Worm (Caenorhabditis elegans) whole organism, midembryonic: ENCODE results near the gene srg-22.

Source experiments
- T22C8.4 ChIP-seq: fragments of 200-800 bp; sonication (Bioruptor generic); IDR thresholded peaks from 2 replicates; pipeline ENCODE4 v1.3.6; 2022; ENCODE audit warnings: missing genetic modification characterization, missing compliant biosample characterization
- cog-1 ChIP-seq: sonication (generic microtip); optimal IDR thresholded peaks from 2 replicates; lab custom pipeline; 2016; ENCODE audit warnings: missing genetic modification characterization, missing compliant biosample characterization
- flt-1 ChIP-seq: fragments of 200-800 bp; sonication (Bioruptor generic); IDR thresholded peaks from 2 replicates; pipeline ENCODE4 v1.3.6; 2022; ENCODE audit warnings: missing genetic modification characterization, missing compliant biosample characterization
- klf-2 ChIP-seq: fragments of 200-800 bp; sonication (Bioruptor generic); conservative IDR thresholded peaks from 2 replicates; pipeline ENCODE4 v1.3.6; 2022; ENCODE audit warnings: missing genetic modification reagents, missing genetic modification characterization, missing compliant biosample characterization
- med-1 ChIP-seq: sonication (generic microtip); optimal IDR thresholded peaks from 2 replicates; lab custom pipeline; 2017; ENCODE audit warnings: missing genetic modification characterization, mild to moderate bottlenecking, missing compliant biosample characterization, antibody characterized with exemption, missing genetic modification reagents; ENCODE audit not compliant: insufficient read depth
- ref-1 ChIP-seq: fragments of 200-800 bp; sonication (Bioruptor generic); conservative IDR thresholded peaks from 2 replicates; pipeline ENCODE4 v1.3.6; 2022; ENCODE audit warnings: missing genetic modification reagents, missing genetic modification characterization, missing compliant biosample characterization
- tab-1 ChIP-seq: fragments of 200-800 bp; sonication (Bioruptor generic); IDR thresholded peaks from 2 replicates; pipeline ENCODE4 v1.3.6; 2022; ENCODE audit warnings: missing genetic modification characterization, missing compliant biosample characterization
- ztf-23 ChIP-seq: fragments of 200-800 bp; sonication (Bioruptor generic); IDR thresholded peaks from 2 replicates; pipeline ENCODE4 v1.3.6; 2022; ENCODE audit warnings: missing genetic modification reagents, missing genetic modification characterization, missing compliant biosample characterization
- ztf-29 ChIP-seq: fragments of 200-800 bp; sonication (Bioruptor generic); IDR thresholded peaks from 2 replicates; pipeline ENCODE4 v1.3.6; 2022; ENCODE audit warnings: missing genetic modification reagents, missing genetic modification characterization, missing compliant biosample characterization

Gene srg-22

ce11 chrII:3113289-3113688 lies 20.0 kb upstream of the srg-22 start:
- TF ChIP-seq tab-1 (GFP tag; lab: Robert Waterston, UW) (0 out of 2 replicates have a peak, but pooled peaks have one; percentile 14), med-1 (no peak)

- no peak for TF ChIP-seq klf-2 (GFP tag; lab: Robert Waterston, UW)
- TF ChIP-seq flt-1 (GFP tag; lab: Robert Waterston, UW), result no peak
- no peak for TF ChIP-seq ztf-23
- no peak for TF ChIP-seq med-1
- no peak for TF ChIP-seq tab-1 (GFP tag; lab: Robert Waterston, UW)
- TF ChIP-seq ref-1 (GFP tag; lab: Robert Waterston, UW), result no peak
- TF ChIP-seq ztf-29 (GFP tag; lab: Robert Waterston, UW), result no peak
- TF ChIP-seq cog-1 (tag; lab: Kevin White, UChicago), result no peak
- no peak for TF ChIP-seq T22C8.4 (GFP tag; lab: Robert Waterston, UW)
Measured at ce11 chrII:3112313-3112712, 19.1 kb upstream of the srg-22 start, which contains the start of gene Y25C1A.2. TSS of gene Y25C1A.2 (plus strand) at chrII:3112613.

ce11 chrII:3111147-3111546 lies 17.9 kb upstream of the srg-22 start, which contains the start of gene Y25C1A.13:
TSS of gene Y25C1A.13 (minus strand) at chrII:3111247.
- TF ChIP-seq ref-1 (GFP tag; lab: Robert Waterston, UW) (no peak), med-1 (no peak), ztf-23 (no peak), klf-2 (GFP tag; lab: Robert Waterston, UW) (no peak), ztf-29 (GFP tag; lab: Robert Waterston, UW) (no peak), T22C8.4 (GFP tag; lab: Robert Waterston, UW) (no peak), cog-1 (tag; lab: Kevin White, UChicago) (no peak), tab-1 (GFP tag; lab: Robert Waterston, UW) (no peak), flt-1 (GFP tag; lab: Robert Waterston, UW) (no peak)

- TF ChIP-seq cog-1 (tag; lab: Kevin White, UChicago) (no peak), T22C8.4 (GFP tag; lab: Robert Waterston, UW) (no peak), ztf-23 (no peak), ref-1 (GFP tag; lab: Robert Waterston, UW) (no peak), med-1 (no peak), ztf-29 (GFP tag; lab: Robert Waterston, UW) (no peak), klf-2 (GFP tag; lab: Robert Waterston, UW) (no peak), flt-1 (GFP tag; lab: Robert Waterston, UW) (no peak), tab-1 (GFP tag; lab: Robert Waterston, UW) (no peak)
Measured at ce11 chrII:3110099-3110498, 16.8 kb upstream of the srg-22 start.

- TF ChIP-seq ztf-23 (no peak), med-1 (no peak), flt-1 (GFP tag; lab: Robert Waterston, UW) (no peak), T22C8.4 (GFP tag; lab: Robert Waterston, UW) (no peak), cog-1 (tag; lab: Kevin White, UChicago) (no peak), klf-2 (GFP tag; lab: Robert Waterston, UW) (no peak), ref-1 (GFP tag; lab: Robert Waterston, UW) (no peak), tab-1 (GFP tag; lab: Robert Waterston, UW) (no peak), ztf-29 (GFP tag; lab: Robert Waterston, UW) (no peak)
Measured at ce11 chrII:3109533-3109932, 16.3 kb upstream of the srg-22 start.

ce11 chrII:3108101-3108500 lies 14.8 kb upstream of the srg-22 start:
- TF ChIP-seq tab-1 (GFP tag; lab: Robert Waterston, UW), result 0 out of 2 replicates have a peak, but pooled peaks have one; percentile 47
- no peak for TF ChIP-seq klf-2 (GFP tag; lab: Robert Waterston, UW)
- TF ChIP-seq med-1, result no peak

- TF ChIP-seq ref-1 (GFP tag; lab: Robert Waterston, UW) (no peak), T22C8.4 (GFP tag; lab: Robert Waterston, UW) (no peak), klf-2 (GFP tag; lab: Robert Waterston, UW) (no peak), tab-1 (GFP tag; lab: Robert Waterston, UW) (no peak), flt-1 (GFP tag; lab: Robert Waterston, UW) (no peak), cog-1 (tag; lab: Kevin White, UChicago) (no peak), ztf-23 (no peak), med-1 (no peak), ztf-29 (GFP tag; lab: Robert Waterston, UW) (no peak)
Measured at ce11 chrII:3105765-3106164, 12.5 kb upstream of the srg-22 start, which contains the start of gene clec-122. TSS of gene clec-122 (plus strand) at chrII:3106065.

ce11 chrII:3102018-3102417 lies 8.8 kb upstream of the srg-22 start, which contains the start of gene clec-121:
TSS of gene clec-121 (plus strand) at chrII:3102318.
- no peak for TF ChIP-seq ztf-29 (GFP tag; lab: Robert Waterston, UW)
- no peak for TF ChIP-seq T22C8.4 (GFP tag; lab: Robert Waterston, UW)
- TF ChIP-seq ztf-23, result no peak
- no peak for TF ChIP-seq med-1
- no peak for TF ChIP-seq klf-2 (GFP tag; lab: Robert Waterston, UW)
- no peak for TF ChIP-seq flt-1 (GFP tag; lab: Robert Waterston, UW)
- TF ChIP-seq tab-1 (GFP tag; lab: Robert Waterston, UW), result no peak
- TF ChIP-seq ref-1 (GFP tag; lab: Robert Waterston, UW), result no peak
- no peak for TF ChIP-seq cog-1 (tag; lab: Kevin White, UChicago)

- TF ChIP-seq tab-1 (GFP tag; lab: Robert Waterston, UW) (no peak), cog-1 (tag; lab: Kevin White, UChicago) (no peak), ztf-23 (no peak), T22C8.4 (GFP tag; lab: Robert Waterston, UW) (no peak), flt-1 (GFP tag; lab: Robert Waterston, UW) (no peak), klf-2 (GFP tag; lab: Robert Waterston, UW) (no peak), ref-1 (GFP tag; lab: Robert Waterston, UW) (no peak), ztf-29 (GFP tag; lab: Robert Waterston, UW) (no peak), med-1 (no peak)
Measured at ce11 chrII:3100546-3100945, 7.3 kb upstream of the srg-22 start, which contains the start of gene srg-24. TSS of gene srg-24 (minus strand) at chrII:3100646.

- no peak for TF ChIP-seq ref-1 (GFP tag; lab: Robert Waterston, UW)
- TF ChIP-seq ztf-23, result no peak
- TF ChIP-seq flt-1 (GFP tag; lab: Robert Waterston, UW), result no peak
- no peak for TF ChIP-seq klf-2 (GFP tag; lab: Robert Waterston, UW)
- TF ChIP-seq T22C8.4 (GFP tag; lab: Robert Waterston, UW), result no peak
- TF ChIP-seq cog-1 (tag; lab: Kevin White, UChicago), result no peak
- TF ChIP-seq ztf-29 (GFP tag; lab: Robert Waterston, UW), result no peak
- no peak for TF ChIP-seq med-1
- TF ChIP-seq tab-1 (GFP tag; lab: Robert Waterston, UW), result no peak
Measured at ce11 chrII:3096857-3097256, 3.6 kb upstream of the srg-22 start, which contains the start of gene Y25C1A.14. TSS of gene Y25C1A.14 (minus strand) at chrII:3096957.
